Worm (Caenorhabditis elegans) whole organism, late embryonic: Measurements from ENCODE around the gene F23H12.3.

Experiments
- ama-1 ChIP-seq: fragments of 150-350 bp; optimal IDR thresholded peaks from 2 replicates; lab custom pipeline; 2014
- ceh-6 ChIP-seq: fragments of 200-800 bp; sonication (Bioruptor generic); optimal IDR thresholded peaks from 2 replicates; lab custom pipeline; 2018; ENCODE audit warnings: mild to moderate bottlenecking, missing genetic modification characterization, missing compliant biosample characterization
- pag-3 ChIP-seq: sonication (generic microtip); optimal IDR thresholded peaks from 2 replicates; lab custom pipeline; 2016; ENCODE audit warnings: missing compliant biosample characterization, missing genetic modification characterization, borderline replicate concordance
- pha-4 ChIP-seq: fragments of 150-350 bp; optimal IDR thresholded peaks from 2 replicates; lab custom pipeline; 2018; ENCODE audit warnings: missing biosample characterization, missing genetic modification reagents, missing genetic modification characterization

DNA sequence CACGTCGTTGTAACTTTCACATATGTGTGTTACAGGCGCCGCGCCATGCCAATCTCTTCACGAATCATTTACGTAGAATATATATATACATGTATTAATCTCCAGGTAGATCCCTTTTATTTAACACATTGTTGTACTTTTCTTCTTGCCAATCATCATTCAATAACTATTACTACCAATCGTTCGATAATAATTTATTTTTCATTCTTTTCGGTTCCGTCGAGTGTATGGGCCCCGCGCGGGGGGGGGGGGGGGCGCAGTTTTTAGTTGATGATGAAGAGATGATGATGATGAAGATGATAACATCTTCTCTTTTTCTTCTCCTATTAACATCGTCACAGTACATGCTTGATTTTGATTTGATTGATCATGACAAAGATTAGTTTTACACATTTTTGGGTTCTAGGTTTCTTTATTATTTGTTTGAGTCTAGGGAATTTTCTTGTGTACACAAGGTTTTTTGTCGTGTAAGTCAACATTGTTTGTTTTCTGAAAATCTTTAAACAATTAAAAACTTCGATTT, 45.6 kb upstream of the F23H12.3 start:
- TF ChIP-seq ama-1 (lab: Kevin White, UChicago) (no peak), pha-4 (tag; lab: Kevin White, UChicago) (no peak), pag-3 (tag; lab: Kevin White, UChicago) (no peak), ceh-6 (no peak)
